ENCODE assay signal across 1 fruit fly cellular context in genomic region chr3R:8127151-8127690, dm6.
TF ChIP-seq lines count a peak whose summit lies in the region.

No protein-coding gene starts in this region.

TF ChIP-seq in whole organism, embryonic, 481 proteins besides CTCF, POLR2A, EP300 and RAD21 (continued from another document):
- TF ChIP-seq CG10543 (GFP tag; optimal IDR thresholded peaks at IDR 0.05; lab: Kevin White, UChicago) (no peak), Eip74EF (GFP tag; optimal IDR thresholded peaks at IDR 0.05; lab: Kevin White, UChicago) (peak in 1 of 2 experiments; percentile 79), CG4404 (GFP tag; IDR thresholded peaks at IDR 0.05; lab: Robert Waterston, UW) (no peak), CG18764 (GFP tag; optimal IDR thresholded peaks at IDR 0.05; lab: Kevin White, UChicago) (no peak), CG17829 (tag; optimal IDR thresholded peaks at IDR 0.05; lab: Kevin White, UChicago) (no peak), eyg (GFP tag; optimal IDR thresholded peaks at IDR 0.05; lab: Kevin White, UChicago) (no peak), CG6689 (GFP tag; IDR thresholded peaks at IDR 0.05; lab: Robert Waterston, UW) (no peak), Sox102F (GFP tag; optimal IDR thresholded peaks at IDR 0.05; lab: Kevin White, UChicago) (no peak), Med (GFP tag; lab: Kevin White, UChicago) (peak; percentile 61), CG2199 (GFP tag; IDR thresholded peaks at IDR 0.05; lab: Robert Waterston, UW) (0 out of 3 replicates have a peak, but pooled peaks have one; percentile 43), amos (GFP tag; IDR thresholded peaks at IDR 0.05; lab: Robert Waterston, UW; ENCODE audit: partially characterized antibody) (no peak), CG12219 (GFP tag; optimal IDR thresholded peaks at IDR 0.05; lab: Kevin White, UChicago) (no peak), CG13287 (GFP tag; IDR thresholded peaks at IDR 0.05; lab: Robert Waterston, UW; ENCODE audit: partially characterized antibody) (no peak), CG17568 (GFP tag; optimal IDR thresholded peaks at IDR 0.05; lab: Kevin White, UChicago) (no peak), Six4 (GFP tag; optimal IDR thresholded peaks at IDR 0.05; lab: Kevin White, UChicago) (no peak), sens (GFP tag; lab: Kevin White, UChicago) (peak; percentile 77), CG31365 (tag; optimal IDR thresholded peaks at IDR 0.05; lab: Kevin White, UChicago) (no peak), kay (GFP tag; optimal IDR thresholded peaks at IDR 0.05; lab: Kevin White, UChicago) (peak; percentile 62), CG13123 (GFP tag; optimal IDR thresholded peaks at IDR 0.05; lab: Kevin White, UChicago) (no peak), CG33557 (GFP tag; optimal IDR thresholded peaks at IDR 0.05; lab: Kevin White, UChicago) (no peak), E2f1 (GFP tag; IDR thresholded peaks at IDR 0.05; lab: Robert Waterston, UW) (no peak), CG1647 (GFP tag; optimal IDR thresholded peaks at IDR 0.05; lab: Kevin White, UChicago) (no peak), CG5245 (GFP tag; optimal IDR thresholded peaks at IDR 0.05; lab: Kevin White, UChicago) (no peak), GATAe (GFP tag; conservative IDR thresholded peaks at IDR 0.05; lab: Robert Waterston, UW) (no peak), CG5180 (GFP tag; optimal IDR thresholded peaks at IDR 0.05; lab: Kevin White, UChicago) (no peak), gcm (GFP tag; optimal IDR thresholded peaks at IDR 0.05; lab: Kevin White, UChicago) (peak; percentile 74)
